Fruit fly (Drosophila melanogaster) whole organism, prepupa: ENCODE results near the gene Pif1A.

Source experiments
- Blimp-1 ChIP-seq: fragments of 200-800 bp; sonication (Bioruptor generic); optimal IDR thresholded peaks from 3 replicates; lab custom pipeline; 2017; ENCODE audit warnings: missing biosample characterization, missing genetic modification characterization, mild to moderate bottlenecking, moderate library complexity, missing genetic modification reagents
- CG10631 ChIP-seq: fragments of 200-800 bp; sonication (Bioruptor generic); optimal IDR thresholded peaks from 2 replicates; lab custom pipeline; 2016; ENCODE audit warnings: missing biosample characterization, missing genetic modification characterization
- CG10669 ChIP-seq: fragments of 200-800 bp; sonication (Bioruptor generic); optimal IDR thresholded peaks from 3 replicates; lab custom pipeline; 2018; ENCODE audit warnings: missing biosample characterization, mild to moderate bottlenecking, missing genetic modification characterization, moderate library complexity
- CG11294 ChIP-seq: fragments of 200-800 bp; sonication (Bioruptor generic); IDR thresholded peaks from 2 replicates; pipeline ENCODE4 v1.3.6; 2022; ENCODE audit warnings: missing biosample characterization, missing genetic modification characterization
- CG11762 ChIP-seq: fragments of 200-800 bp; sonication (Bioruptor generic); optimal IDR thresholded peaks from 3 replicates; lab custom pipeline; 2016; ENCODE audit warnings: missing biosample characterization, missing genetic modification characterization; ENCODE audit not compliant: insufficient read depth
- CG15336 ChIP-seq: fragments of 200-800 bp; sonication (Bioruptor generic); IDR thresholded peaks from 2 replicates; pipeline ENCODE4 v1.3.6; 2022; ENCODE audit warnings: missing biosample characterization, missing genetic modification characterization
- CG1621 ChIP-seq: fragments of 200-800 bp; sonication (Bioruptor generic); optimal IDR thresholded peaks from 3 replicates; lab custom pipeline; 2018; ENCODE audit warnings: missing biosample characterization, mild to moderate bottlenecking, missing genetic modification characterization
- CG3032 ChIP-seq: fragments of 200-800 bp; optimal IDR thresholded peaks from 2 replicates; lab custom pipeline; 2019; ENCODE audit warnings: missing biosample characterization, mild to moderate bottlenecking, missing genetic modification characterization, moderate library complexity
- CG32006 ChIP-seq: fragments of 200-800 bp; sonication (Bioruptor generic); optimal IDR thresholded peaks from 3 replicates; lab custom pipeline; 2017; ENCODE audit warnings: missing biosample characterization, mild to moderate bottlenecking, missing genetic modification characterization
- CG6163 ChIP-seq: fragments of 200-800 bp; sonication (Bioruptor generic); IDR thresholded peaks from 3 replicates; pipeline ENCODE4 v1.3.6; 2022; ENCODE audit warnings: missing biosample characterization, missing genetic modification characterization
- CG6276 ChIP-seq: fragments of 200-800 bp; sonication (Bioruptor generic); optimal IDR thresholded peaks from 2 replicates; lab custom pipeline; 2017; ENCODE audit warnings: missing biosample characterization, mild to moderate bottlenecking, missing genetic modification characterization
- CG6854 ChIP-seq: fragments of 200-800 bp; sonication (Bioruptor generic); optimal IDR thresholded peaks from 2 replicates; lab custom pipeline; 2017; ENCODE audit warnings: missing biosample characterization, mild to moderate bottlenecking, missing genetic modification characterization
- CG7368 ChIP-seq: fragments of 200-800 bp; sonication (Bioruptor generic); optimal IDR thresholded peaks from 3 replicates; lab custom pipeline; 2016; ENCODE audit warnings: missing biosample characterization, missing genetic modification characterization
- CG8119 ChIP-seq: fragments of 200-800 bp; sonication (Bioruptor generic); IDR thresholded peaks from 3 replicates; pipeline ENCODE4 v1.3.6; 2022; ENCODE audit warnings: missing biosample characterization, missing genetic modification characterization
- CG8319 ChIP-seq: fragments of 200-800 bp; sonication (Bioruptor generic); optimal IDR thresholded peaks from 3 replicates; lab custom pipeline; 2016; ENCODE audit warnings: missing biosample characterization, missing genetic modification characterization
- CG9139 ChIP-seq: fragments of 200-800 bp; sonication (Bioruptor generic); optimal IDR thresholded peaks from 3 replicates; lab custom pipeline; 2017; ENCODE audit warnings: missing biosample characterization, mild to moderate bottlenecking, missing genetic modification characterization
- Eip75B ChIP-seq: fragments of 200-800 bp; sonication (Bioruptor generic); optimal IDR thresholded peaks from 3 replicates; lab custom pipeline; 2016; ENCODE audit warnings: missing biosample characterization, missing genetic modification characterization
- Eip93F ChIP-seq: fragments of 200-800 bp; sonication (Bioruptor generic); optimal IDR thresholded peaks from 2 replicates; lab custom pipeline; 2016; ENCODE audit warnings: missing biosample characterization, mild to moderate bottlenecking, missing genetic modification characterization
- Ets96B ChIP-seq: fragments of 200-800 bp; optimal IDR thresholded peaks from 2 replicates; lab custom pipeline; 2019; ENCODE audit warnings: missing biosample characterization, mild to moderate bottlenecking, missing genetic modification characterization, moderate library complexity
- Gug ChIP-seq: fragments of 200-800 bp; sonication (Bioruptor generic); IDR thresholded peaks from 2 replicates; pipeline ENCODE4 v1.3.6; 2022; ENCODE audit warnings: missing biosample characterization, missing genetic modification characterization
- Hr39 ChIP-seq: fragments of 200-800 bp; sonication (Bioruptor generic); optimal IDR thresholded peaks from 2 replicates; lab custom pipeline; 2016; ENCODE audit warnings: missing biosample characterization, missing genetic modification characterization
- Hr4 ChIP-seq: fragments of 200-800 bp; sonication (Bioruptor generic); optimal IDR thresholded peaks from 3 replicates; lab custom pipeline; 2016; ENCODE audit warnings: missing biosample characterization, missing genetic modification characterization
- Lpt ChIP-seq: fragments of 200-800 bp; sonication (Bioruptor generic); optimal IDR thresholded peaks from 3 replicates; lab custom pipeline; 2016; ENCODE audit warnings: missing biosample characterization, missing genetic modification characterization
- Met ChIP-seq: fragments of 200-800 bp; sonication (Bioruptor generic); optimal IDR thresholded peaks from 3 replicates; lab custom pipeline; 2016; ENCODE audit warnings: missing biosample characterization, missing genetic modification characterization
- OdsH ChIP-seq: fragments of 200-800 bp; sonication (Bioruptor generic); optimal IDR thresholded peaks from 3 replicates; lab custom pipeline; 2016; ENCODE audit warnings: missing biosample characterization, missing genetic modification characterization
- Sox102F ChIP-seq: fragments of 200-800 bp; sonication (Bioruptor generic); optimal IDR thresholded peaks from 2 replicates; lab custom pipeline; 2016; ENCODE audit warnings: missing biosample characterization, mild to moderate bottlenecking, missing genetic modification characterization
- Sox15 ChIP-seq: fragments of 200-800 bp; sonication (Bioruptor generic); optimal IDR thresholded peaks from 3 replicates; lab custom pipeline; 2016; ENCODE audit warnings: missing biosample characterization, missing genetic modification characterization
- acj6 ChIP-seq: fragments of 200-800 bp; sonication (Bioruptor generic); optimal IDR thresholded peaks from 3 replicates; lab custom pipeline; 2016; ENCODE audit warnings: missing biosample characterization, missing genetic modification characterization
- cyc ChIP-seq: fragments of 200-800 bp; sonication (Bioruptor generic); optimal IDR thresholded peaks from 3 replicates; lab custom pipeline; 2016; ENCODE audit warnings: missing biosample characterization, missing genetic modification characterization
- dsx ChIP-seq: fragments of 200-800 bp; optimal IDR thresholded peaks from 3 replicates; lab custom pipeline; 2019; ENCODE audit warnings: missing biosample characterization, mild to moderate bottlenecking, missing genetic modification characterization, moderate library complexity; ENCODE audit not compliant: poor library complexity, severe bottlenecking
- eg ChIP-seq: fragments of 200-800 bp; sonication (Bioruptor generic); IDR thresholded peaks from 3 replicates; pipeline ENCODE4 v1.3.6; 2022; ENCODE audit warnings: missing biosample characterization, missing genetic modification characterization
- esn ChIP-seq: fragments of 200-800 bp; sonication (Bioruptor generic); optimal IDR thresholded peaks from 2 replicates; lab custom pipeline; 2016; ENCODE audit warnings: missing biosample characterization, mild to moderate bottlenecking, missing genetic modification characterization, moderate library complexity
- fd59A ChIP-seq: fragments of 200-800 bp; sonication (Bioruptor generic); optimal IDR thresholded peaks from 2 replicates; lab custom pipeline; 2017; ENCODE audit warnings: missing biosample characterization, mild to moderate bottlenecking, missing genetic modification characterization, missing genetic modification reagents
- fd85E ChIP-seq: fragments of 200-800 bp; sonication (Bioruptor generic); optimal IDR thresholded peaks from 3 replicates; lab custom pipeline; 2016; ENCODE audit warnings: missing biosample characterization, missing genetic modification characterization
- fkh ChIP-seq: fragments of 200-800 bp; sonication (Bioruptor generic); optimal IDR thresholded peaks from 3 replicates; lab custom pipeline; 2017; ENCODE audit warnings: missing biosample characterization, mild to moderate bottlenecking, missing genetic modification characterization, moderate library complexity
- lz ChIP-seq: fragments of 200-800 bp; sonication (Bioruptor generic); optimal IDR thresholded peaks from 3 replicates; lab custom pipeline; 2016; ENCODE audit warnings: missing biosample characterization, missing genetic modification characterization
- net ChIP-seq: fragments of 200-800 bp; sonication (Bioruptor generic); optimal IDR thresholded peaks from 3 replicates; lab custom pipeline; 2016; ENCODE audit warnings: missing biosample characterization, missing genetic modification characterization
- pdm3 ChIP-seq: fragments of 200-800 bp; sonication (Bioruptor generic); optimal IDR thresholded peaks from 3 replicates; lab custom pipeline; 2016; ENCODE audit warnings: missing biosample characterization, missing genetic modification characterization
- svp ChIP-seq: fragments of 200-800 bp; sonication (Bioruptor generic); peaks from one replicate; lab custom pipeline; 2016; ENCODE audit warnings: missing biosample characterization, missing genetic modification characterization

Gene Pif1A

dm6 chr3R:8785451-8785850, 15.5 kb downstream of the Pif1A start:
- TF ChIP-seq CG6163 (GFP tag; lab: Robert Waterston, UW) (0 out of 3 replicates have a peak, but pooled peaks have one; percentile 18), Hr39 (GFP tag; lab: Kevin White, UChicago) (no peak), CG10631 (GFP tag; lab: Kevin White, UChicago) (no peak), Gug (GFP tag; lab: Robert Waterston, UW) (no peak)

DNA sequence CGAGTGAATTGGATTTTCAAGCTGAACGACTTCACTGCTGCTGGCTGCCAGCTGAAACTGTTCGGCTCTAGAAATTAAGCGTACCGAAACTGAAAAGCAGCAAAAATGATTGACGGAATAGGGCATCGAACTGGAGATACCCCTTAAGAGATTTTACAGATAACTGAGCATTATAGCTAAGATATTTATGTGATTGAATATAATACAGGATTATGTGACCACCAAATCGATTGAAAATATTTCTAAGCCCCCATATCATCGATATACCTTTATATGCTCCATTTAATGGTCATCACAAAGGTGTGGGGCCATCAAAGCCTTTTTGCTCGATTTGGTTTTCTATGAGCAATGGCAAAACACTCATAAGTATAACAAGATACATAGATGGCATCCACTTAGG, 16.2 kb downstream of the Pif1A start:
- no peak for TF ChIP-seq CG10631 (GFP tag; lab: Kevin White, UChicago)
- TF ChIP-seq fd59A (GFP tag; lab: Kevin White, UChicago) = no peak
- TF ChIP-seq CG32006 (GFP tag; lab: Kevin White, UChicago) = no peak
- TF ChIP-seq Eip93F (GFP tag; lab: Kevin White, UChicago) = no peak
- no peak for TF ChIP-seq Sox15 (GFP tag; lab: Kevin White, UChicago)
- TF ChIP-seq CG6854 = no peak
- TF ChIP-seq CG6163 (GFP tag; lab: Robert Waterston, UW) = peak; percentile 58; the same call in 2 of the 3 replicates
- TF ChIP-seq Sox102F (GFP tag; lab: Kevin White, UChicago) = no peak
- TF ChIP-seq svp (GFP tag; lab: Kevin White, UChicago) = peak; percentile 39
- 0 out of 2 replicates have a peak, but pooled peaks have one; percentile 25 for TF ChIP-seq CG11294 (GFP tag; lab: Robert Waterston, UW)
- TF ChIP-seq Blimp-1 (GFP tag; lab: Kevin White, UChicago) = no peak
- peak; percentile 67 for TF ChIP-seq CG8119 (GFP tag; lab: Robert Waterston, UW)
- TF ChIP-seq eg (GFP tag; lab: Robert Waterston, UW) = peak; percentile 82
- peak; percentile 75 for TF ChIP-seq CG15336 (GFP tag; lab: Robert Waterston, UW)
- TF ChIP-seq CG11762 (GFP tag; lab: Kevin White, UChicago) = no peak
- TF ChIP-seq CG6276 (GFP tag; lab: Kevin White, UChicago) = no peak
- no peak for TF ChIP-seq Met
- no peak for TF ChIP-seq acj6 (GFP tag; lab: Kevin White, UChicago)

DNA sequence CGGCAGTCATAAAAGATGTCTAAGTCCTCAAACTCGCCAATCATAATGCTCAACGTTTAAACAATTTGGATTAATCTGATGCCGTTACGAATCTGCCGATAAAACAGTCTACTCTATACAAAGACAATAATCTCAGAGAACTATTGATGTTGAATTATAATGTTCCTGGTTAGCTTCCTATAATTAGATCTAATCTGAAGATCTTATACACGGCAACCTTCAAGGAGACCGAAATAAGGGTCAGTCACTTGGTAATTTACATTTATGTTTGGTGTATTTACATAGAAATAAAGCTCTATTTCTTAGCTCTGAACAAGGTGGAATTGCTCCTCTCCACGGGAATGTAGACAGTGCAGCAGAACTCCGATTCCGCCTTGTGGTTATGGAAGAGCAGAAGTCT, 20.3 kb downstream of the Pif1A start, which contains the start of gene CG33189:
TSS of gene CG33189 (minus strand) at position 101 of the 400 bp plus-strand sequence.
- TF ChIP-seq lz (GFP tag; lab: Kevin White, UChicago) (no peak), CG8119 (GFP tag; lab: Robert Waterston, UW) (no peak), Gug (GFP tag; lab: Robert Waterston, UW) (no peak), CG8319 (GFP tag; lab: Kevin White, UChicago) (no peak), CG3032 (no peak), CG10631 (GFP tag; lab: Kevin White, UChicago) (no peak), Lpt (GFP tag; lab: Kevin White, UChicago) (no peak), CG10669 (no peak), OdsH (GFP tag; lab: Kevin White, UChicago) (no peak), Eip75B (GFP tag; lab: Kevin White, UChicago) (no peak), Hr4 (GFP tag; lab: Kevin White, UChicago) (no peak), CG6276 (GFP tag; lab: Kevin White, UChicago) (no peak), CG1621 (tag; lab: Kevin White, UChicago) (no peak), Sox15 (GFP tag; lab: Kevin White, UChicago) (no peak), esn (GFP tag; lab: Kevin White, UChicago) (no peak), fkh (no peak), CG11294 (GFP tag; lab: Robert Waterston, UW) (no peak), CG7368 (GFP tag; lab: Kevin White, UChicago) (no peak), net (GFP tag; lab: Kevin White, UChicago) (no peak), fd85E (no peak)

- TF ChIP-seq CG9139 (GFP tag; lab: Kevin White, UChicago) (no peak), OdsH (GFP tag; lab: Kevin White, UChicago) (no peak), cyc (GFP tag; lab: Kevin White, UChicago) (no peak), CG7368 (GFP tag; lab: Kevin White, UChicago) (no peak), lz (GFP tag; lab: Kevin White, UChicago) (no peak), Hr39 (GFP tag; lab: Kevin White, UChicago) (no peak), CG8319 (GFP tag; lab: Kevin White, UChicago) (no peak), CG6276 (GFP tag; lab: Kevin White, UChicago) (no peak), pdm3 (GFP tag; lab: Kevin White, UChicago) (no peak), eg (GFP tag; lab: Robert Waterston, UW) (no peak), svp (GFP tag; lab: Kevin White, UChicago) (no peak), dsx (no peak), Gug (GFP tag; lab: Robert Waterston, UW) (no peak), Ets96B (tag; lab: Kevin White, UChicago) (no peak), Sox15 (GFP tag; lab: Kevin White, UChicago) (no peak), Met (no peak)
These were observed 21.2 kb downstream of the Pif1A start, which contains the start of gene CG33191 for dm6 chr3R:8779823-8780222. CG33191 (minus strand) TSS chr3R:8779923.
